Fruit fly (Drosophila melanogaster) whole organism: Measurements from ENCODE around the gene PolD2.

Experiments used
- CG8478 ChIP-seq: fragments of >200 bp; optimal IDR thresholded peaks from 2 replicates; lab custom pipeline; 2018; ENCODE audit warnings: inconsistent platforms
- Dll ChIP-seq: fragments of >200 bp; optimal IDR thresholded peaks from 2 replicates; lab custom pipeline; 2017
- EcR ChIP-seq, 2 experiments: fragments of >200 bp; optimal IDR thresholded peaks; 2 replicates each; lab custom pipeline; 2017; ENCODE audit warnings: missing biosample characterization in 2 of 2, missing genetic modification characterization in 2 of 2, missing genetic modification reagents in 2 of 2
- pan ChIP-seq: fragments of >200 bp; optimal IDR thresholded peaks from 2 replicates; lab custom pipeline; 2017
- psq ChIP-seq: fragments of >200 bp; optimal IDR thresholded peaks from 2 replicates; lab custom pipeline; 2017
- usp ChIP-seq: fragments of >200 bp; optimal IDR thresholded peaks from 2 replicates; lab custom pipeline; 2017; ENCODE audit warnings: missing biosample characterization, missing genetic modification characterization, mixed read lengths

PolD2 gene

dm6 chr3L:1816614-1817013, 41.2 kb downstream of the PolD2 start:
- TF ChIP-seq pan (no peak), CG8478 (no peak), EcR (GFP tag; optimal IDR thresholded peaks at IDR 0.05; lab: Kevin White, UChicago) (no peak), psq (lab: Kevin White, UChicago) (no peak), usp (GFP tag; lab: Kevin White, UChicago) (no peak), Dll (lab: Kevin White, UChicago) (no peak)

dm6 chr3L:1817405-1817804, 42.0 kb downstream of the PolD2 start:
- TF ChIP-seq pan: no peak
- TF ChIP-seq usp (GFP tag; lab: Kevin White, UChicago): no peak
- no peak for TF ChIP-seq EcR (GFP tag; optimal IDR thresholded peaks at IDR 0.05; lab: Kevin White, UChicago)
- TF ChIP-seq Dll (lab: Kevin White, UChicago): no peak
- no peak for TF ChIP-seq CG8478
- no peak for TF ChIP-seq psq (lab: Kevin White, UChicago)

dm6 chr3L:1818834-1819233, 43.4 kb downstream of the PolD2 start:
- TF ChIP-seq psq (lab: Kevin White, UChicago) (no peak), EcR (GFP tag; optimal IDR thresholded peaks at IDR 0.05; lab: Kevin White, UChicago) (no peak), CG8478 (no peak), Dll (lab: Kevin White, UChicago) (no peak), usp (GFP tag; lab: Kevin White, UChicago) (no peak), pan (no peak)

dm6 chr3L:1821140-1821539, 45.7 kb downstream of the PolD2 start:
- no peak for TF ChIP-seq CG8478
- no peak for TF ChIP-seq psq (lab: Kevin White, UChicago)
- no peak for TF ChIP-seq Dll (lab: Kevin White, UChicago)
- TF ChIP-seq pan: no peak
- no peak for TF ChIP-seq usp (GFP tag; lab: Kevin White, UChicago)
- TF ChIP-seq EcR (GFP tag; optimal IDR thresholded peaks at IDR 0.05; lab: Kevin White, UChicago): no peak

dm6 chr3L:1822365-1822764, 46.9 kb downstream of the PolD2 start:
- TF ChIP-seq usp (GFP tag; lab: Kevin White, UChicago): no peak
- TF ChIP-seq pan: no peak
- no peak for TF ChIP-seq psq (lab: Kevin White, UChicago)
- no peak for TF ChIP-seq EcR (GFP tag; optimal IDR thresholded peaks at IDR 0.05; lab: Kevin White, UChicago)
- TF ChIP-seq CG8478: no peak
